Worm (Caenorhabditis elegans) whole organism, young adult: Measurements from ENCODE around the gene F02H6.3.

Experiments
- B0261.1 ChIP-seq: sonication (generic microtip); optimal IDR thresholded peaks from 2 replicates; lab custom pipeline; 2016; ENCODE audit warnings: mild to moderate bottlenecking, missing genetic modification characterization, moderate library complexity, missing compliant biosample characterization
- B0336.3 ChIP-seq: fragments of 200-800 bp; sonication (Bioruptor generic); IDR thresholded peaks from 2 replicates; pipeline ENCODE4 v1.3.6; 2022; ENCODE audit warnings: missing genetic modification characterization, missing compliant biosample characterization
- D2030.7 ChIP-seq: fragments of 200-800 bp; sonication (Bioruptor generic); IDR thresholded peaks from 2 replicates; pipeline ENCODE4 v1.3.6; 2022; ENCODE audit warnings: missing genetic modification reagents, missing genetic modification characterization, missing compliant biosample characterization
- F22D6.2 ChIP-seq: sonication (generic microtip); optimal IDR thresholded peaks from 2 replicates; lab custom pipeline; 2016; ENCODE audit warnings: mild to moderate bottlenecking, missing genetic modification characterization, missing compliant biosample characterization
- F37B4.10 ChIP-seq: fragments of 200-800 bp; sonication (Bioruptor generic); IDR thresholded peaks from 2 replicates; pipeline ENCODE4 v1.3.6; 2022; ENCODE audit warnings: missing genetic modification characterization, missing compliant biosample characterization
- F52B5.7 ChIP-seq: sonication (generic microtip); optimal IDR thresholded peaks from 2 replicates; lab custom pipeline; 2016; ENCODE audit warnings: mild to moderate bottlenecking, missing genetic modification characterization, missing compliant biosample characterization
- F57C9.4 ChIP-seq: sonication (generic microtip); optimal IDR thresholded peaks from 2 replicates; lab custom pipeline; 2017; ENCODE audit warnings: mild to moderate bottlenecking, missing genetic modification characterization, missing compliant biosample characterization
- K12H6.12 ChIP-seq: fragments of 200-800 bp; sonication (Bioruptor generic); optimal IDR thresholded peaks from 2 replicates; lab custom pipeline; 2018; ENCODE audit warnings: mild to moderate bottlenecking, missing genetic modification characterization, missing compliant biosample characterization
- Y53G8AR.9 ChIP-seq: fragments of 200-800 bp; sonication (Bioruptor generic); conservative IDR thresholded peaks from 2 replicates; pipeline ENCODE4 v1.3.6; 2022; ENCODE audit warnings: missing genetic modification reagents, missing genetic modification characterization, missing compliant biosample characterization
- Y67H2A.10 ChIP-seq: fragments of 200-800 bp; sonication (Bioruptor generic); conservative IDR thresholded peaks from 2 replicates; pipeline ENCODE4 v1.3.6; 2022; ENCODE audit warnings: missing genetic modification reagents, missing genetic modification characterization, missing compliant biosample characterization
- ama-1 ChIP-seq, 3 experiments: fragments of 150-350 bp in 1 of 3; sonication (generic microtip) in 2 of 3; optimal IDR thresholded peaks; 2 replicates each; lab custom pipeline; 2014 to 2018; ENCODE audit warnings: missing biosample characterization in 2 of 3, missing genetic modification characterization in 2 of 3, missing genetic modification reagents in 2 of 3
- atf-7 ChIP-seq: sonication (generic microtip); optimal IDR thresholded peaks from 2 replicates; lab custom pipeline; 2017; ENCODE audit warnings: mild to moderate bottlenecking, missing genetic modification characterization, missing compliant biosample characterization
- bed-1 ChIP-seq: fragments of 200-800 bp; sonication (Bioruptor generic); IDR thresholded peaks from 2 replicates; pipeline ENCODE4 v1.3.6; 2022; ENCODE audit warnings: missing genetic modification reagents, missing genetic modification characterization, missing compliant biosample characterization
- ceh-79 ChIP-seq: sonication (generic microtip); optimal IDR thresholded peaks from 2 replicates; lab custom pipeline; 2017; ENCODE audit warnings: mild to moderate bottlenecking, missing genetic modification characterization, missing compliant biosample characterization
- efl-1 ChIP-seq: fragments of 150-350 bp; optimal IDR thresholded peaks from 2 replicates; lab custom pipeline; 2014; ENCODE audit warnings: missing biosample characterization, missing genetic modification reagents, missing genetic modification characterization
- egl-18 ChIP-seq: fragments of 200-800 bp; sonication (Bioruptor generic); IDR thresholded peaks from 2 replicates; pipeline ENCODE4 v1.3.6; 2022; ENCODE audit warnings: missing genetic modification reagents, missing genetic modification characterization, missing compliant biosample characterization
- egrh-3 ChIP-seq: fragments of 200-800 bp; sonication (Bioruptor generic); IDR thresholded peaks from 2 replicates; pipeline ENCODE4 v1.3.6; 2022; ENCODE audit warnings: missing genetic modification reagents, missing genetic modification characterization, missing compliant biosample characterization
- gei-17 ChIP-seq: fragments of 200-800 bp; sonication (Bioruptor generic); optimal IDR thresholded peaks from 2 replicates; lab custom pipeline; 2018; ENCODE audit warnings: mild to moderate bottlenecking, missing genetic modification characterization, missing compliant biosample characterization
- him-1 ChIP-seq: sonication (generic microtip); optimal IDR thresholded peaks from 2 replicates; lab custom pipeline; 2016; ENCODE audit warnings: missing genotype, missing genetic modification reagents, missing genetic modification characterization, missing compliant biosample characterization
- hrde-1 ChIP-seq: sonication (generic microtip); optimal IDR thresholded peaks from 2 replicates; lab custom pipeline; 2016; ENCODE audit warnings: missing genetic modification characterization, mild to moderate bottlenecking, missing compliant biosample characterization, moderate library complexity, missing genotype, missing genetic modification reagents, borderline replicate concordance
- lin-40 ChIP-seq: sonication (generic microtip); optimal IDR thresholded peaks from 2 replicates; lab custom pipeline; 2016; ENCODE audit warnings: missing genetic modification characterization, mild to moderate bottlenecking, missing compliant biosample characterization, missing genotype, missing genetic modification reagents
- lin-54 ChIP-seq: fragments of 200-800 bp; sonication (Bioruptor generic); optimal IDR thresholded peaks from 2 replicates; lab custom pipeline; 2018; ENCODE audit warnings: mild to moderate bottlenecking, missing genetic modification characterization, missing compliant biosample characterization
- lir-1 ChIP-seq: fragments of 200-800 bp; sonication (Bioruptor generic); conservative IDR thresholded peaks from 2 replicates; pipeline ENCODE4 v1.3.6; 2022; ENCODE audit warnings: missing genetic modification reagents, missing genetic modification characterization, missing compliant biosample characterization
- madf-10 ChIP-seq: sonication (generic microtip); optimal IDR thresholded peaks from 2 replicates; lab custom pipeline; 2016; ENCODE audit warnings: mild to moderate bottlenecking, missing genetic modification characterization, missing compliant biosample characterization
- mcd-1 ChIP-seq: fragments of 200-800 bp; sonication (Bioruptor generic); IDR thresholded peaks from 2 replicates; pipeline ENCODE4 v1.3.6; 2022; ENCODE audit warnings: missing genetic modification reagents, missing genetic modification characterization, missing compliant biosample characterization
- mxl-1 ChIP-seq: sonication (generic microtip); optimal IDR thresholded peaks from 2 replicates; lab custom pipeline; 2016; ENCODE audit warnings: missing genetic modification characterization, missing compliant biosample characterization
- rcor-1 ChIP-seq: fragments of 200-800 bp; sonication (Bioruptor generic); IDR thresholded peaks from 2 replicates; pipeline ENCODE4 v1.3.6; 2022; ENCODE audit warnings: missing genetic modification reagents, missing genetic modification characterization, missing compliant biosample characterization
- repo-1 ChIP-seq: sonication (generic microtip); optimal IDR thresholded peaks from 2 replicates; lab custom pipeline; 2017; ENCODE audit warnings: mild to moderate bottlenecking, missing genetic modification characterization, missing compliant biosample characterization
- rpc-1 ChIP-seq, 2 experiments: fragments of 150-350 bp in 1 of 2; sonication (generic microtip) in 1 of 2; optimal IDR thresholded peaks; 2 replicates each; lab custom pipeline; 2014 to 2018; ENCODE audit warnings: missing biosample characterization in 1 of 2, missing genetic modification characterization in 1 of 2, missing genetic modification reagents in 1 of 2, missing genotype in 1 of 2
- sdz-38 ChIP-seq: sonication (generic microtip); optimal IDR thresholded peaks from 2 replicates; lab custom pipeline; 2016; ENCODE audit warnings: missing genotype, missing genetic modification characterization, missing compliant biosample characterization
- snpc-1.1 ChIP-seq: sonication (generic microtip); optimal IDR thresholded peaks from 2 replicates; lab custom pipeline; 2017; ENCODE audit warnings: missing genetic modification characterization, mild to moderate bottlenecking, missing compliant biosample characterization, antibody characterized with exemption, moderate library complexity, missing genotype, missing genetic modification reagents; ENCODE audit not compliant: insufficient read depth
- somi-1 ChIP-seq: fragments of 200-800 bp; sonication (Bioruptor generic); optimal IDR thresholded peaks from 2 replicates; lab custom pipeline; 2018; ENCODE audit warnings: mild to moderate bottlenecking, missing genetic modification characterization, missing compliant biosample characterization
- tbp1 ChIP-seq: fragments of 200-800 bp; sonication (Bioruptor generic); optimal IDR thresholded peaks from 2 replicates; lab custom pipeline; 2018; ENCODE audit warnings: mild to moderate bottlenecking, missing genetic modification characterization, missing compliant biosample characterization
- ztf-22 ChIP-seq: fragments of 200-800 bp; sonication (Bioruptor generic); optimal IDR thresholded peaks from 2 replicates; lab custom pipeline; 2018; ENCODE audit warnings: mild to moderate bottlenecking, missing genetic modification characterization, moderate library complexity, missing compliant biosample characterization
- ztf-26 ChIP-seq: sonication (generic microtip); optimal IDR thresholded peaks from 2 replicates; lab custom pipeline; 2017; ENCODE audit warnings: missing genetic modification characterization, missing compliant biosample characterization

Gene F02H6.3

DNA sequence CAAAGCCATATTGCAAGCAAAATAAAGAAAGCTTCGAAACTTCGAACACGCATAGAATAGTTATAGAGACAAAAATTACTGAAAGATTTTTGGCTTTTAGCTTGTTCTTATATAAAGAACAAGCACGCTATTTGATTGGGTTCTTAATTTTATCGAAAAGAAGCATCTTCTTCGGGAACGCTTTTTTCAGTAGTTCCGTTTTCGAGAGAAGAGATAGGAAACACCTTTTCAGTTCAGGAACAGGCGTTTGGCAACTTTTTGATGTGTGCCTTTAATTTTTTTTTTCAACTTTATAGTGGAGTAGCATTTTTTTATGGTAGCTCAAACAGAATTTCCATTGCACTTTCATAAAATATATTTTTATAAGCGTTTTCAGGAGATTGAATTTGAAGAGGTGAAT lies 40.5 kb upstream of the F02H6.3 start, which contains the start of gene R05A10.7:
Gene R05A10.7, minus strand, starts transcription at position 101 of the 400 bp plus-strand sequence.
- TF ChIP-seq him-1 (tag; lab: Kevin White, UChicago) (no peak), lin-40 (tag; lab: Kevin White, UChicago) (no peak), F57C9.4 (tag; lab: Kevin White, UChicago) (no peak), mcd-1 (GFP tag; lab: Robert Waterston, UW) (no peak), B0261.1 (no peak), ceh-79 (tag; lab: Kevin White, UChicago) (no peak), repo-1 (tag; lab: Kevin White, UChicago) (no peak), F52B5.7 (tag; lab: Kevin White, UChicago) (no peak)

DNA sequence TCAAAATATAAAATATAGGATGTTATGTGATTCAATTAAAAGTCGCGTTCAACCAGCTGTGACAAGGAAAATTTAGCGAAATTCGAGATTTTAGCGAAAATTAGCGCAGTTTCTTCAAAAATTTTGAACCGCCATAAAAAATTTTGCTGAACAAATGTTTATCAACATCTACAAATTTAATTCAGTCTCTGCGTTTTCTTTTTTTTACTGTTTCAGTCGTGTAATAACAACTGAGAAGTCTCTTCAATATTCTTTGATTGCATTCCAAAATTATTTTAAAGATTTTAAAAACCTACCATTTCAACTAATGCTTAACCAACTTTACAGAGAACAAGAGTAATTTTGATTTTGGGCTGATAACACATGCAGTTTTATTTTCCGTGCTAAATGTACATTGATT lies 39.1 kb upstream of the F02H6.3 start:
- TF ChIP-seq egl-18 (GFP tag; lab: Robert Waterston, UW) (no peak), mxl-1 (tag; lab: Kevin White, UChicago) (no peak), madf-10 (tag; lab: Kevin White, UChicago) (no peak), efl-1 (GFP tag; lab: Kevin White, UChicago) (no peak), ztf-26 (tag; lab: Kevin White, UChicago) (no peak), atf-7 (tag; lab: Kevin White, UChicago) (no peak), gei-17 (GFP tag; lab: Kevin White, UChicago) (no peak), K12H6.12 (tag; lab: Kevin White, UChicago) (no peak)
- TF ChIP-seq, all 124 proteins: peak for 0

DNA sequence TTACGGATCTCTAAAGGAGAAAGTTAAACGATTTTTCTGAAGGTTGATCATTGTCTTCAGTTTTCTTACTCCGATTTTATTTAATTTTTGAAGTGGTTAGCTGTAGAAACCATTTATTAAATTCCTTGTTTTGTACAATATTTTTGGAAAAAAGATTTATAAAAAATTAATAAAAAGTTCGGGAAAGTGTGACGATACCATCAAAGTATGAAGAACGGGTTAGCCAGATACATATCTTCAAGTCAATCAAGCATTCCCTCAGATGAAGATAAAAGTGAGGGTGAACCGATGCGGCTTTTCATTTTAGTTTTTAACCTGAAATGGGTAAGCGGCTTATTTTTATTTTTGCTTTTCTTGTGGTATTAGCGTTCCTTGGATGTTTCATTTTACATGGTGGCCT lies 37.8 kb upstream of the F02H6.3 start, which contains the start of gene R05A10.6:
Gene R05A10.6, plus strand, starts transcription at position 301 of the 400 bp plus-strand sequence.
- TF ChIP-seq lir-1 (GFP tag; lab: Robert Waterston, UW), result no peak
- TF ChIP-seq ceh-79 (tag; lab: Kevin White, UChicago), result no peak
- TF ChIP-seq F37B4.10 (GFP tag; lab: Robert Waterston, UW), result no peak
- TF ChIP-seq lin-40 (tag; lab: Kevin White, UChicago), result no peak
- TF ChIP-seq egl-18 (GFP tag; lab: Robert Waterston, UW), result no peak
- TF ChIP-seq rcor-1, result no peak
- no peak for TF ChIP-seq D2030.7 (GFP tag; lab: Robert Waterston, UW)
- no peak for TF ChIP-seq Y67H2A.10 (GFP tag; lab: Robert Waterston, UW)
- TF ChIP-seq F22D6.2 (tag; lab: Kevin White, UChicago), result no peak
- no peak for TF ChIP-seq bed-1
- TF ChIP-seq, all 124 proteins: peak for 0

DNA sequence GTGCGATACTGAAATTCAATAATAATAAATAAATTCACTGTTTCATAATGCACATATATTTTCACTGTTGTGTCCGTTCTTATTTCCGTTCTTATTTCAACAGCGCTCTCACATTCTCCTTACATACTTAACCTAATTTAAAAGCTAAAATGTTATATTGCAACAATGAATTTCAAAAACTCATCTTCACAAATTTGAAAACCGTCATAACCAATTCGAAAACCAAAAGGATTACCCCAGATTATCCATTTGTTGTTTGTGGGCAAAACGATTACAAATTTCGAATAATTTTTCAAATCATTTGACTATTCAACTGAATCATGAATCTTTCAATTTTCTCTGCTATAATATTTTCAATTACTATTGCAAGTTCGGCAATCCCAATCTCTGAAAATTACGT lies 31.0 kb upstream of the F02H6.3 start, which contains the start of gene R05A10.4:
Gene R05A10.4, plus strand, starts transcription at position 301 of the 400 bp plus-strand sequence.
- TF ChIP-seq bed-1 (no peak), lin-40 (tag; lab: Kevin White, UChicago) (no peak), lin-54 (GFP tag; lab: Kevin White, UChicago) (no peak), D2030.7 (GFP tag; lab: Robert Waterston, UW) (no peak), Y53G8AR.9 (no peak), snpc-1.1 (tag; lab: Kevin White, UChicago) (no peak), ztf-22 (GFP tag; lab: Kevin White, UChicago) (no peak)

DNA sequence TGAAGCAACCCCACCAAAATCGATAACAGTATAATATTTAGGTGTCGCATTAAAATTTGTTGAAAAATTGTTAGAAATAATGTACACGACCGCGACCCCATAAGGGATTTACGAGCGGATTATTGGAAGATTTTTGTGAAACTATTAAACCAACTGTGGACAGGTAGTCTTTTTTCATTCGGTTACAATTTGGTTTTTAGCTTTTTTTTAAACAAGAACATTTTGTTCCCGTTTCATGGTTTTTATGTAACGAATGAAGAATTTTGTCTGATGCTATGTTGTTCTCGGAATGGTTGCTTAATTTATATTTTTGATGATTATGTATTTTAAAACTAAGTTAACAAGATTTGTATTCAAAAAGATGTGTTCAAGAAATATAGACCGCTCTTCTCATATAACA lies 26.9 kb upstream of the F02H6.3 start, which contains the start of gene R05A10.3:
Gene R05A10.3, minus strand, starts transcription at position 101 of the 400 bp plus-strand sequence.
- TF ChIP-seq sdz-38 (tag; lab: Kevin White, UChicago) (no peak), B0336.3 (no peak), rpc-1 (optimal IDR thresholded peaks at IDR 0.05; lab: Kevin White, UChicago) (no peak), rpc-1 (tag; optimal IDR thresholded peaks at IDR 0.05; lab: Kevin White, UChicago) (no peak), tbp1 (GFP tag; lab: Kevin White, UChicago) (no peak), ama-1 (optimal IDR thresholded peaks at IDR 0.05; lab: Kevin White, UChicago) (no peak), ama-1 (GFP tag; optimal IDR thresholded peaks at IDR 0.05; lab: Kevin White, UChicago) (no peak), somi-1 (no peak), egrh-3 (GFP tag; lab: Robert Waterston, UW) (no peak), hrde-1 (tag; lab: Kevin White, UChicago) (no peak)
